Worm (Caenorhabditis elegans) whole organism, L3 larva: ENCODE measurements around the gene F42A9.7.

Experiments used
- ZK546.5 ChIP-seq: sonication (generic microtip); optimal IDR thresholded peaks from 2 replicates; lab custom pipeline; 2017; ENCODE audit warnings: missing biosample characterization, missing genetic modification characterization
- lin-15B ChIP-seq: fragments of 150-350 bp; optimal IDR thresholded peaks from 2 replicates; lab custom pipeline; 2014; ENCODE audit warnings: missing biosample characterization, missing genetic modification characterization
- lin-39 ChIP-seq: fragments of 150-350 bp; optimal IDR thresholded peaks from 2 replicates; lab custom pipeline; 2018; ENCODE audit warnings: missing biosample characterization, missing genetic modification reagents, missing genetic modification characterization
- nhr-12 ChIP-seq: fragments of 150-350 bp; optimal IDR thresholded peaks from 2 replicates; lab custom pipeline; 2014; ENCODE audit warnings: missing biosample characterization, missing genetic modification characterization
- nhr-25 ChIP-seq: sonication (generic microtip); optimal IDR thresholded peaks from 2 replicates; lab custom pipeline; 2017; ENCODE audit warnings: missing biosample characterization, missing genetic modification characterization
- ztf-11 ChIP-seq: fragments of 150-350 bp; optimal IDR thresholded peaks from 2 replicates; lab custom pipeline; 2014; ENCODE audit warnings: missing biosample characterization, missing genetic modification characterization
- ztf-4 ChIP-seq: fragments of 150-350 bp; optimal IDR thresholded peaks from 2 replicates; lab custom pipeline; 2014; ENCODE audit warnings: missing biosample characterization, missing genetic modification characterization

ce11 chrIV:8611886-8612542 lies 4.9 kb downstream of the F42A9.7 start, which contains the start of the genes F42A9.17 and cyp-33E2:
- TF ChIP-seq nhr-25 (tag; lab: Kevin White, UChicago) (no peak), lin-15B (no peak), ztf-4 (no peak), nhr-12 (no peak), ZK546.5 (tag; lab: Kevin White, UChicago) (no peak), ztf-11 (tag; lab: Kevin White, UChicago) (no peak), lin-39 (no peak)
